Worm (Caenorhabditis elegans): ENCODE data around the gene clc-8.
"Not testable (repeated sequence)": the region's sequence is repeated elsewhere in the genome, so short reads cannot be mapped to it uniquely, and the experiment has no call there.

Gene clc-8

ce11 chrIV:14393838-14394237 is at the start of gene clc-8:
clc-8 (plus strand) TSS chrIV:14394138.
- no peak for TF ChIP-seq cog-1 (tag; optimal IDR thresholded peaks at IDR 0.05)

ce11 chrIV:14350651-14351050 is 43.3 kb upstream of the clc-8 start, which contains the start of gene oac-56:
oac-56 (minus strand) TSS chrIV:14350751.
- TF ChIP-seq ztf-23 (GFP tag; IDR thresholded peaks at IDR 0.05) (no peak), ref-1 (GFP tag; conservative IDR thresholded peaks at IDR 0.05) (no peak), cog-1 (tag; optimal IDR thresholded peaks at IDR 0.05) (no peak), med-1 (GFP tag; optimal IDR thresholded peaks at IDR 0.05; ENCODE audit: insufficient read depth) (no peak), flt-1 (GFP tag; IDR thresholded peaks at IDR 0.05) (no peak), klf-2 (GFP tag; conservative IDR thresholded peaks at IDR 0.05) (no peak), T22C8.4 (GFP tag; IDR thresholded peaks at IDR 0.05) (no peak), ztf-29 (GFP tag; IDR thresholded peaks at IDR 0.05) (no peak), tab-1 (GFP tag; IDR thresholded peaks at IDR 0.05) (no peak)

ce11 chrIV:14356120-14356519 is 37.8 kb upstream of the clc-8 start:
- TF ChIP-seq cog-1 (tag; optimal IDR thresholded peaks at IDR 0.05) (peak; percentile 56), ref-1 (GFP tag; conservative IDR thresholded peaks at IDR 0.05) (no peak)

ce11 chrIV:14361189-14361588 is 32.7 kb upstream of the clc-8 start, which contains the start of gene ssu-2:
ssu-2 (plus strand) TSS chrIV:14361247.
- TF ChIP-seq ztf-29 (GFP tag; IDR thresholded peaks at IDR 0.05) (no peak), T22C8.4 (GFP tag; IDR thresholded peaks at IDR 0.05) (no peak), ref-1 (GFP tag; conservative IDR thresholded peaks at IDR 0.05) (no peak), flt-1 (GFP tag; IDR thresholded peaks at IDR 0.05) (no peak), tab-1 (GFP tag; IDR thresholded peaks at IDR 0.05) (no peak)

ce11 chrIV:14365837-14366378 is 28.0 kb upstream of the clc-8 start:
- TF ChIP-seq ztf-29 (GFP tag; IDR thresholded peaks at IDR 0.05) = no peak
- no peak for TF ChIP-seq cog-1 (tag; optimal IDR thresholded peaks at IDR 0.05)
- no peak for TF ChIP-seq T22C8.4 (GFP tag; IDR thresholded peaks at IDR 0.05)
- no peak for TF ChIP-seq ref-1 (GFP tag; conservative IDR thresholded peaks at IDR 0.05)
- no peak for TF ChIP-seq ztf-23 (GFP tag; IDR thresholded peaks at IDR 0.05)
- no peak for TF ChIP-seq med-1 (GFP tag; optimal IDR thresholded peaks at IDR 0.05; ENCODE audit: insufficient read depth)
- no peak for TF ChIP-seq flt-1 (GFP tag; IDR thresholded peaks at IDR 0.05)
- no peak for TF ChIP-seq tab-1 (GFP tag; IDR thresholded peaks at IDR 0.05)
- TF ChIP-seq klf-2 (GFP tag; conservative IDR thresholded peaks at IDR 0.05) = no peak

- TF ChIP-seq ztf-29 (GFP tag; IDR thresholded peaks at IDR 0.05) (no peak), klf-2 (GFP tag; conservative IDR thresholded peaks at IDR 0.05) (0 out of 2 replicates have a peak, but pooled peaks have one; percentile 17)
Measured at ce11 chrIV:14371639-14372038, 22.3 kb upstream of the clc-8 start.

- not testable (repeated sequence) for TF ChIP-seq flt-1 (GFP tag; IDR thresholded peaks at IDR 0.05); klf-2 (GFP tag; conservative IDR thresholded peaks at IDR 0.05); ztf-29 (GFP tag; IDR thresholded peaks at IDR 0.05)
Measured at ce11 chrIV:14373814-14374213, 20.1 kb upstream of the clc-8 start, which contains the start of gene Y67A10A.7. Y67A10A.7 (plus strand) TSS chrIV:14374114.

ce11 chrIV:14377267-14377814 is 16.6 kb upstream of the clc-8 start:
- no peak for TF ChIP-seq klf-2 (GFP tag; conservative IDR thresholded peaks at IDR 0.05)
- no peak for TF ChIP-seq ref-1 (GFP tag; conservative IDR thresholded peaks at IDR 0.05)
- no peak for TF ChIP-seq med-1 (GFP tag; optimal IDR thresholded peaks at IDR 0.05; ENCODE audit: insufficient read depth)
- no peak for TF ChIP-seq T22C8.4 (GFP tag; IDR thresholded peaks at IDR 0.05)
- no peak for TF ChIP-seq flt-1 (GFP tag; IDR thresholded peaks at IDR 0.05)
- TF ChIP-seq ztf-23 (GFP tag; IDR thresholded peaks at IDR 0.05) = no peak
- TF ChIP-seq cog-1 (tag; optimal IDR thresholded peaks at IDR 0.05) = no peak
- TF ChIP-seq tab-1 (GFP tag; IDR thresholded peaks at IDR 0.05) = no peak
- TF ChIP-seq ztf-29 (GFP tag; IDR thresholded peaks at IDR 0.05) = no peak

ce11 chrIV:14377850-14378249 is 16.1 kb upstream of the clc-8 start:
- no peak for TF ChIP-seq ref-1 (GFP tag; conservative IDR thresholded peaks at IDR 0.05)
- TF ChIP-seq klf-2 (GFP tag; conservative IDR thresholded peaks at IDR 0.05) = no peak
- no peak for TF ChIP-seq ztf-23 (GFP tag; IDR thresholded peaks at IDR 0.05)

ce11 chrIV:14379191-14379590 is 14.7 kb upstream of the clc-8 start:
- TF ChIP-seq klf-2 (GFP tag; conservative IDR thresholded peaks at IDR 0.05) = no peak
- TF ChIP-seq flt-1 (GFP tag; IDR thresholded peaks at IDR 0.05) = no peak
- TF ChIP-seq tab-1 (GFP tag; IDR thresholded peaks at IDR 0.05) = no peak
- no peak for TF ChIP-seq ztf-29 (GFP tag; IDR thresholded peaks at IDR 0.05)
- no peak for TF ChIP-seq T22C8.4 (GFP tag; IDR thresholded peaks at IDR 0.05)
- no peak for TF ChIP-seq med-1 (GFP tag; optimal IDR thresholded peaks at IDR 0.05; ENCODE audit: insufficient read depth)
- no peak for TF ChIP-seq ref-1 (GFP tag; conservative IDR thresholded peaks at IDR 0.05)
- no peak for TF ChIP-seq ztf-23 (GFP tag; IDR thresholded peaks at IDR 0.05)
- TF ChIP-seq cog-1 (tag; optimal IDR thresholded peaks at IDR 0.05) = no peak

ce11 chrIV:14383474-14383873 is 10.5 kb upstream of the clc-8 start, which contains the start of gene paqr-3:
paqr-3 (minus strand) TSS chrIV:14383683.
- no peak for TF ChIP-seq med-1 (GFP tag; optimal IDR thresholded peaks at IDR 0.05; ENCODE audit: insufficient read depth)
- no peak for TF ChIP-seq T22C8.4 (GFP tag; IDR thresholded peaks at IDR 0.05)
- no peak for TF ChIP-seq cog-1 (tag; optimal IDR thresholded peaks at IDR 0.05)
- TF ChIP-seq tab-1 (GFP tag; IDR thresholded peaks at IDR 0.05) = no peak
- TF ChIP-seq ztf-23 (GFP tag; IDR thresholded peaks at IDR 0.05) = no peak
- TF ChIP-seq ref-1 (GFP tag; conservative IDR thresholded peaks at IDR 0.05) = no peak
- no peak for TF ChIP-seq flt-1 (GFP tag; IDR thresholded peaks at IDR 0.05)
- TF ChIP-seq klf-2 (GFP tag; conservative IDR thresholded peaks at IDR 0.05) = no peak
- no peak for TF ChIP-seq ztf-29 (GFP tag; IDR thresholded peaks at IDR 0.05)

Data from whole organism, midembryonic.